Fruit fly (Drosophila melanogaster) whole organism: ENCODE measurements around the gene Idgf3.

Experiments
- CG8478 ChIP-seq: fragments of >200 bp; optimal IDR thresholded peaks from 2 replicates; lab custom pipeline; 2018; ENCODE audit warnings: inconsistent platforms
- Dll ChIP-seq: fragments of >200 bp; optimal IDR thresholded peaks from 2 replicates; lab custom pipeline; 2017
- EcR ChIP-seq, 2 experiments: fragments of >200 bp; optimal IDR thresholded peaks; 2 replicates each; lab custom pipeline; 2017; ENCODE audit warnings: missing biosample characterization in 2 of 2, missing genetic modification characterization in 2 of 2, missing genetic modification reagents in 2 of 2
- pan ChIP-seq: fragments of >200 bp; optimal IDR thresholded peaks from 2 replicates; lab custom pipeline; 2017
- psq ChIP-seq: fragments of >200 bp; optimal IDR thresholded peaks from 2 replicates; lab custom pipeline; 2017
- usp ChIP-seq: fragments of >200 bp; optimal IDR thresholded peaks from 2 replicates; lab custom pipeline; 2017; ENCODE audit warnings: missing biosample characterization, missing genetic modification characterization, mixed read lengths

dm6 chr2L:16499559-16499958 is 48.9 kb downstream of the Idgf3 start:
- TF ChIP-seq psq (no peak), usp (GFP tag; lab: Kevin White, UChicago) (no peak), pan (lab: Kevin White, UChicago) (no peak), Dll (no peak), CG8478 (lab: Kevin White, UChicago) (no peak), EcR (GFP tag; optimal IDR thresholded peaks at IDR 0.05; lab: Kevin White, UChicago) (no peak)
